Worm (Caenorhabditis elegans) whole organism, midembryonic: ENCODE data around the gene T09A5.5.

Experiments used
- T22C8.4 ChIP-seq: fragments of 200-800 bp; sonication (Bioruptor generic); IDR thresholded peaks from 2 replicates; pipeline ENCODE4 v1.3.6; 2022; ENCODE audit warnings: missing genetic modification characterization, missing compliant biosample characterization
- cog-1 ChIP-seq: sonication (generic microtip); optimal IDR thresholded peaks from 2 replicates; lab custom pipeline; 2016; ENCODE audit warnings: missing genetic modification characterization, missing compliant biosample characterization
- flt-1 ChIP-seq: fragments of 200-800 bp; sonication (Bioruptor generic); IDR thresholded peaks from 2 replicates; pipeline ENCODE4 v1.3.6; 2022; ENCODE audit warnings: missing genetic modification characterization, missing compliant biosample characterization
- klf-2 ChIP-seq: fragments of 200-800 bp; sonication (Bioruptor generic); conservative IDR thresholded peaks from 2 replicates; pipeline ENCODE4 v1.3.6; 2022; ENCODE audit warnings: missing genetic modification reagents, missing genetic modification characterization, missing compliant biosample characterization
- med-1 ChIP-seq: sonication (generic microtip); optimal IDR thresholded peaks from 2 replicates; lab custom pipeline; 2017; ENCODE audit warnings: missing genetic modification characterization, mild to moderate bottlenecking, missing compliant biosample characterization, antibody characterized with exemption, missing genetic modification reagents; ENCODE audit not compliant: insufficient read depth
- ref-1 ChIP-seq: fragments of 200-800 bp; sonication (Bioruptor generic); conservative IDR thresholded peaks from 2 replicates; pipeline ENCODE4 v1.3.6; 2022; ENCODE audit warnings: missing genetic modification reagents, missing genetic modification characterization, missing compliant biosample characterization
- tab-1 ChIP-seq: fragments of 200-800 bp; sonication (Bioruptor generic); IDR thresholded peaks from 2 replicates; pipeline ENCODE4 v1.3.6; 2022; ENCODE audit warnings: missing genetic modification characterization, missing compliant biosample characterization
- ztf-23 ChIP-seq: fragments of 200-800 bp; sonication (Bioruptor generic); IDR thresholded peaks from 2 replicates; pipeline ENCODE4 v1.3.6; 2022; ENCODE audit warnings: missing genetic modification reagents, missing genetic modification characterization, missing compliant biosample characterization
- ztf-29 ChIP-seq: fragments of 200-800 bp; sonication (Bioruptor generic); IDR thresholded peaks from 2 replicates; pipeline ENCODE4 v1.3.6; 2022; ENCODE audit warnings: missing genetic modification reagents, missing genetic modification characterization, missing compliant biosample characterization

The T09A5.5 gene

DNA sequence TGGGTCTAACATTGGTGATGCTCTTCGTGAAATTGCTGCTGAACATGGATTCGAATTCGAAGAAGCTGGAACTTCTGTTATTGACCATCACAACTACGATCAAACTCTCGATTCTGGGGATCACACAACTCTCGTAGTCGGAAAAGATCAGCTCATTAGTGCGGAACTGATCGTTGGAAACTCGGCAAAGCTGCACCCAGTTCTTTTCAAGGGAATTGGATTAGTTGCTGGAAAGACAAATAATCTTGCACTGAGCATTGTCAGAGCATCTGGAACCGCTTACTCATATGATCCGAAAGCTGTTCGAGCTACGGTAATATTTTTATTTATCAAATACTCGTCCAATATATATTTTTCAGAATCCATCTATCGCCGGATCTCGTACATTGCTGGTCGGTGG, 11.3 kb upstream of the T09A5.5 start:
- TF ChIP-seq med-1 (no peak), ztf-23 (GFP tag; lab: Robert Waterston, UW) (no peak), cog-1 (tag; lab: Kevin White, UChicago) (no peak), T22C8.4 (GFP tag; lab: Robert Waterston, UW) (no peak), tab-1 (GFP tag; lab: Robert Waterston, UW) (no peak), ref-1 (GFP tag; lab: Robert Waterston, UW) (no peak), ztf-29 (no peak), klf-2 (GFP tag; lab: Robert Waterston, UW) (no peak), flt-1 (no peak)

DNA sequence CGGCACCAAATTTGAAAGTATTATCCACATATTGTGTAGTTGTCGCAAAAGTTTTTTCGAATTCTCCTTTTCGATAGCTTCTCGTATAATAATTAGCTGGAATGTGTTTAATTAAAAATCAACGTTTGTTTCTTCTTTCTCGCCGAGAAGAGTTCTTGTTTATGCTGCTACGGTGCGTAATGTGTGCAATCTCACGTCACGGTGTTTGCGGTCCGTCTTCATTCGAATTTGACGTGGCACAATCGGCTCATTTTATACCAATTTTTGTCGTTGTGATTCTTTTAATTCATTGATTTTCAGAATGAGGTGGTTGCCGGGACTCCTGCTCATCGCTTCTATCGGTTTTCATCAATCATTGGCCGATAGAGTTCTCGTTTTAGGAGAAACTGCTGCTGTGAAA, 10.6 kb upstream of the T09A5.5 start, which contains the start of gene ostb-1:
Gene ostb-1 (plus strand): TSS at position 301 of the 400 bp plus-strand sequence.
- TF ChIP-seq ztf-29, result no peak
- no peak for TF ChIP-seq tab-1 (GFP tag; lab: Robert Waterston, UW)
- TF ChIP-seq flt-1, result no peak
- TF ChIP-seq ztf-23 (GFP tag; lab: Robert Waterston, UW), result no peak
- no peak for TF ChIP-seq klf-2 (GFP tag; lab: Robert Waterston, UW)
- TF ChIP-seq T22C8.4 (GFP tag; lab: Robert Waterston, UW), result no peak
- TF ChIP-seq ref-1 (GFP tag; lab: Robert Waterston, UW), result no peak
- TF ChIP-seq cog-1 (tag; lab: Kevin White, UChicago), result no peak
- no peak for TF ChIP-seq med-1

DNA sequence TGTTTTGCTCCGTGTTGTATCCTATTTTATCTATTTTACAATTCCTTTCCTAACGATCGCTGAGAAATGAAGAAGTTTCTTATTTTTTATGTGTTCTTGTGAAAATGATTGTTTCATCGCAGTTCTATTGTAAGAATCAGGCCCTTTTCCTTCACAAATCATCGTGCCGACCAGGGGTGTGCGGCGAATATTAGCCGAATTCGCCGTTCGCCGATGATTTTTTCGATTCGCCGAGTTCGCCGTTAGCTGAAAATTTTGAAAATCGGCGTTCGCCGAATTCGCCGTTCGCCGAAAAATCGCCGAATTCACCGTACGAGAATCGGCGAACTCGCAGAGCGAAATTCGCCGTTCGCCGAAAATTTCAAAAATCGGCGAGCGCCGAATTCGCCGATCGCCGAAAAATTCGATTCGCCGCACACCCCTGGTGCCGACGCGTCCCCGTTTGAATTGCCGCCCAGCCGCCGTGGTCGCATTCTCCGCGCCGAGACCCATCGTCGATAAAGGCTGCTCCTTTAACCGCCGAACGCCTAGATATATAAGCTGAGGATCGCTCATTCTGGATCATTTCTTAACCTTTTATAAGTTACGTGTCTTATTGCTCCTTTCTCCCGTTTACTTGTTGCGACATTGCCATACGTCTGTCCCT, 10.0 kb upstream of the T09A5.5 start:
- TF ChIP-seq ztf-29 (no peak), klf-2 (GFP tag; lab: Robert Waterston, UW) (no peak), ref-1 (GFP tag; lab: Robert Waterston, UW) (no peak), cog-1 (tag; lab: Kevin White, UChicago) (no peak), flt-1 (no peak), tab-1 (GFP tag; lab: Robert Waterston, UW) (no peak), T22C8.4 (GFP tag; lab: Robert Waterston, UW) (no peak), ztf-23 (GFP tag; lab: Robert Waterston, UW) (no peak)

DNA sequence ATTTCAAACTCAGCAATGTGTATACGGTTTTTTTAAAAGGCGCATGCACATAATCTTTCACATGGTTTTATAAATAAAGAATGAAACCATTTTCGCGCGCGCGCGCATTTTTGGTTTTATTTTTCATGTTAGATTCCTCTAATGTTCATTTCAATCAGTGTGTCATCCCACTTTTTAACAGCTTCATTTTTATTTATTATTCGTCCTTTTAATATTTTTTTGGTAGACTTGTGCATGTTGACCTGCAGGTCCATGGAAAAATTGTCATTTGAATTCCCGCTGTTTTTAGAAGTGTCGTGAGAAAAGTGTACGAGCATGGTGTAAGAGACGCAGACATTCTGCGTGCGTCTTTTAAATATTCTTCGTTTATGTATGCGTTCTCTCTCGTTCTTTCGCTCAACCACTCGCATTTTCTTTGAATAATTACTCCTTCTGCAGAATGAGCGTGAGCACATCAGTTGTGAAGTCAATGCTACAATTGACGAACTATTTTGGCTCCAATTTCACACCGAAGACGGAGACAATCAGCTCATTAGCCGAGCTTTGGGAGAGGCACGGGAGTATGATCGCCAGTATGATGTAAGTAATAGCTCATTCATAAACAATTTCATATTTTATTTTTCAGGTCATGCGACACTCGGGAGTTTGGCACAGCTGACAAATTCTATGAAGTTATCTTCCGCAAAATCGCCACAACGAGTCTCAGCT, 6.8 kb upstream of the T09A5.5 start, which contains the start of gene lin-5:
Gene lin-5 (plus strand): TSS at position 354 of the 708 bp plus-strand sequence.
- TF ChIP-seq cog-1 (tag; lab: Kevin White, UChicago), result peak; percentile 36
- TF ChIP-seq ref-1 (GFP tag; lab: Robert Waterston, UW), result no peak
- 0 out of 2 replicates have a peak, but pooled peaks have one; percentile 47 for TF ChIP-seq klf-2 (GFP tag; lab: Robert Waterston, UW)
- TF ChIP-seq ztf-23 (GFP tag; lab: Robert Waterston, UW), result no peak

DNA sequence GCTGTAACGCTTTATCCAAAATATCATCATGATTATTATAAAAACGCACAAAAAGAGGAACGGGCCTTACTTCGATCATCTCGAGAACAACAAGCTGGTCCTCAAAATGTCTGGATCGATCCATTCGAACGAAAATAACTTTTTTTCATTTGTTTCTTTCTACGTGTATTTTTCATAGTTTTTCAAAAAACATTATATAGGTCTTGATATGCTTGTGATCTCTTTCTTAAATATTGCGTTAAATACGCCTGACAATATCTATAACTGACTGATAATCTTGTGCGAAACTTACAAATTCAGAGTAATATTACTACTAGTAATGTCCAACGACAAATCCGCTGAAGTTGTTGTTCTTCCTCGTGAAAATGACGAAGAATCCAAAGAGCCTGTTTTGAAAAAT, 4.5 kb upstream of the T09A5.5 start, which contains the start of gene sds-22:
Gene sds-22 (plus strand): TSS at position 301 of the 400 bp plus-strand sequence.
- TF ChIP-seq med-1 (no peak), tab-1 (GFP tag; lab: Robert Waterston, UW) (no peak), flt-1 (no peak), ztf-29 (no peak), ztf-23 (GFP tag; lab: Robert Waterston, UW) (no peak), T22C8.4 (GFP tag; lab: Robert Waterston, UW) (no peak), cog-1 (tag; lab: Kevin White, UChicago) (no peak), klf-2 (GFP tag; lab: Robert Waterston, UW) (no peak), ref-1 (GFP tag; lab: Robert Waterston, UW) (no peak)

DNA sequence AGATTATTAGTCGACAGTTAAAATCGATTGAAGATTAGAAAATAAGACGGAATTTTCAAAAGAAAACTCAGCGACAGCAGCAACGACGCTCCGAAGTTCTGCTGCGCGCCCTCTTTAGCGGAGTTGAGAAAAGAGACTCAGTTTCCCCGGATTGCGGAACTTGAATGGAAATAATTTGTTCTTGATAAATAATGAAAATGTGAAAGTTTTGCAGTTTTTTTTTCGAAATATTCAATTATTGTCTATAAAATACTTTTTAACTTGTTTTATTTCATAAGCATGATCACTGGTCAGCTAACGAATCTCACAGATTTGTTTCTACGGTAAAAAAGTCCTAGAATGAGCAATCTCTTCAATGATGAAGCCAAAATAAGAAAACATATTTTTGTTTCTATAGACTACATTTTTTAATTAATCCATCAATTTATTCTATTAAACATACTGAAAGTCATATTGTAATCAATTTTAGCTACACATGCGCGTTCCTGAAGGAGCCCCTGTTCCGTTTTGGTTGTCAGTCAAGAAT, 4.0 kb upstream of the T09A5.5 start, which contains the start of the genes cec-3 and T09A5.15:
Gene cec-3 (minus strand): TSS at position 116 of the 526 bp plus-strand sequence.
Gene T09A5.15 (plus strand): TSS at position 476 of the 526 bp plus-strand sequence.
- TF ChIP-seq T22C8.4 (GFP tag; lab: Robert Waterston, UW) (no peak), flt-1 (peak; percentile 48; the same call in 1 of the 2 replicates), klf-2 (GFP tag; lab: Robert Waterston, UW) (no peak), ztf-29 (no peak; the same call in 1 of the 2 replicates), cog-1 (tag; lab: Kevin White, UChicago) (peak; percentile 22), med-1 (no peak), ref-1 (GFP tag; lab: Robert Waterston, UW) (no peak), ztf-23 (GFP tag; lab: Robert Waterston, UW) (0 out of 2 replicates have a peak, but pooled peaks have one; percentile 35), tab-1 (GFP tag; lab: Robert Waterston, UW) (no peak)

DNA sequence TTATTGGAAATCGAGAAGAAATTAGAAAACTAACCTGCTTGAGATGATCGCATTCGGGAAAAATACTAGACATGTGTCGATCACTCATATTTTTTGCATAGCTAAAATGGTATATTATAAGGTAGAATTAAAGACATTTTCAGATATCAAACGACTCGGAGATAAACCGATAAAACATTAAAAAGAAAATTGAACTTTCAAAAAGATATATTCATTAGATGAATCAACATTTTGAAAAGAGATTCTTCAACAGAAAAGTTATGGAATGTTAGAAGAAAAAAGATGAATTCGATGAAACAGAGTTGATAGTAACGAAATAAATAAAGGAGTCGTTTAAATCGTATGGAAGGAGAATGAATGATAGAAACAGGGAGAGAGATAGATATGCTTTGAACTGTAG, 2.0 kb upstream of the T09A5.5 start, which contains the start of gene mdmh-35:
Gene mdmh-35 (minus strand): TSS at position 101 of the 400 bp plus-strand sequence.
- TF ChIP-seq ref-1 (GFP tag; lab: Robert Waterston, UW), result no peak
- TF ChIP-seq med-1, result no peak
- TF ChIP-seq T22C8.4 (GFP tag; lab: Robert Waterston, UW), result no peak
- no peak for TF ChIP-seq klf-2 (GFP tag; lab: Robert Waterston, UW)
- no peak for TF ChIP-seq cog-1 (tag; lab: Kevin White, UChicago)
- no peak for TF ChIP-seq ztf-29
- TF ChIP-seq tab-1 (GFP tag; lab: Robert Waterston, UW), result no peak
- TF ChIP-seq flt-1, result no peak
- TF ChIP-seq ztf-23 (GFP tag; lab: Robert Waterston, UW), result no peak

DNA sequence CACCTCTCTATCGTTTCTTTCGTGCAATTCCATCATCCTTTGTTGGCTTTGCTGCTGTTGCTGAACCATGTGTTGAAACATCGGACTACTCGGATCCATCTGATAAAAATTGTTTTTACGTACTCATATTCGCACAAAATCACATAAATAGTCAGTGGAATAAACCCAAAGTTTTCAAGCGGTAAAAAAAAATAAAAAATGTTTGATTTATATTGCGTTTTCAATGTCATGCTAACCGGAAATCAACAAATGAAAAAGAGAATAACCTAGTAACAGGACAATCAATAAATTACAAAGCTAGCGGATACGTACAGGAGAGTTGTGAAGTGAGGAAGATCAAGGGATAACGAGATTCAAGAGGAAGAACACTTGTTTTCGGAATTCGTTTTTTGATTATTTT, 1.4 kb upstream of the T09A5.5 start, which contains the start of gene mdt-10:
Gene mdt-10 (minus strand): TSS at position 101 of the 400 bp plus-strand sequence.
- TF ChIP-seq ztf-23 (GFP tag; lab: Robert Waterston, UW) (no peak), T22C8.4 (GFP tag; lab: Robert Waterston, UW) (no peak), ref-1 (GFP tag; lab: Robert Waterston, UW) (no peak), klf-2 (GFP tag; lab: Robert Waterston, UW) (no peak), flt-1 (no peak), med-1 (no peak), cog-1 (tag; lab: Kevin White, UChicago) (no peak), ztf-29 (no peak), tab-1 (GFP tag; lab: Robert Waterston, UW) (no peak)
